Worm (Caenorhabditis elegans) whole organism, young adult: ENCODE data around the gene T22B7.3.
A peak's percentile ranks its signal among the peaks of the same experiment; 100 is the strongest.

Source experiments
- B0261.1 ChIP-seq: sonication (generic microtip); optimal IDR thresholded peaks from 2 replicates; lab custom pipeline; 2016; ENCODE audit warnings: mild to moderate bottlenecking, missing genetic modification characterization, moderate library complexity, missing compliant biosample characterization
- C17E4.6 ChIP-seq: fragments of 200-800 bp; sonication (Bioruptor generic); IDR thresholded peaks from 2 replicates; pipeline ENCODE4 v1.3.6; 2022; ENCODE audit warnings: missing genetic modification reagents, missing genetic modification characterization, missing compliant biosample characterization
- F22D6.2 ChIP-seq: sonication (generic microtip); optimal IDR thresholded peaks from 2 replicates; lab custom pipeline; 2016; ENCODE audit warnings: mild to moderate bottlenecking, missing genetic modification characterization, missing compliant biosample characterization
- F57A8.1 ChIP-seq: fragments of 200-800 bp; sonication (Bioruptor generic); optimal IDR thresholded peaks from 2 replicates; lab custom pipeline; 2018; ENCODE audit warnings: mild to moderate bottlenecking, missing genetic modification characterization, moderate library complexity, missing compliant biosample characterization
- K11D2.4 ChIP-seq: fragments of 200-800 bp; sonication (Bioruptor generic); IDR thresholded peaks from 2 replicates; pipeline ENCODE4 v1.3.6; 2022; ENCODE audit warnings: missing genetic modification reagents, missing genetic modification characterization, missing compliant biosample characterization
- K12H6.12 ChIP-seq: fragments of 200-800 bp; sonication (Bioruptor generic); optimal IDR thresholded peaks from 2 replicates; lab custom pipeline; 2018; ENCODE audit warnings: mild to moderate bottlenecking, missing genetic modification characterization, missing compliant biosample characterization
- T26A5.8 ChIP-seq: sonication (generic microtip); optimal IDR thresholded peaks from 2 replicates; lab custom pipeline; 2016; ENCODE audit warnings: missing genetic modification characterization, missing compliant biosample characterization
- Y53F4B.3 ChIP-seq: fragments of 200-800 bp; sonication (Bioruptor generic); IDR thresholded peaks from 2 replicates; pipeline ENCODE4 v1.3.6; 2022; ENCODE audit warnings: missing genetic modification reagents, missing genetic modification characterization, missing compliant biosample characterization
- Y53G8AR.9 ChIP-seq: fragments of 200-800 bp; sonication (Bioruptor generic); conservative IDR thresholded peaks from 2 replicates; pipeline ENCODE4 v1.3.6; 2022; ENCODE audit warnings: missing genetic modification reagents, missing genetic modification characterization, missing compliant biosample characterization
- Y79H2A.3 ChIP-seq: fragments of 200-800 bp; sonication (Bioruptor generic); conservative IDR thresholded peaks from 2 replicates; pipeline ENCODE4 v1.3.6; 2022; ENCODE audit warnings: missing genetic modification reagents, missing genetic modification characterization, missing compliant biosample characterization
- ZK185.1 ChIP-seq: sonication (generic microtip); optimal IDR thresholded peaks from 2 replicates; lab custom pipeline; 2016; ENCODE audit warnings: mild to moderate bottlenecking, missing genetic modification characterization, missing compliant biosample characterization; ENCODE audit not compliant: poor library complexity, severe bottlenecking
- ama-1 ChIP-seq, 3 experiments: fragments of 150-350 bp in 1 of 3; sonication (generic microtip) in 2 of 3; optimal IDR thresholded peaks; 2 replicates each; lab custom pipeline; 2014 to 2018; ENCODE audit warnings: missing biosample characterization in 2 of 3, missing genetic modification characterization in 2 of 3, missing genetic modification reagents in 2 of 3
- athp-1 ChIP-seq: sonication (generic microtip); optimal IDR thresholded peaks from 2 replicates; lab custom pipeline; 2017; ENCODE audit warnings: mild to moderate bottlenecking, missing genetic modification characterization, missing compliant biosample characterization
- attf-3 ChIP-seq: fragments of 200-800 bp; sonication (Bioruptor generic); conservative IDR thresholded peaks from 2 replicates; pipeline ENCODE4 v1.3.6; 2022; ENCODE audit warnings: missing genetic modification reagents, missing genetic modification characterization, missing compliant biosample characterization
- attf-6 ChIP-seq: fragments of 200-800 bp; sonication (Bioruptor generic); IDR thresholded peaks from 2 replicates; pipeline ENCODE4 v1.3.6; 2022; ENCODE audit warnings: missing genetic modification reagents, missing genetic modification characterization, missing compliant biosample characterization
- bed-2 ChIP-seq: fragments of 200-800 bp; sonication (Bioruptor generic); IDR thresholded peaks from 2 replicates; pipeline ENCODE4 v1.3.6; 2022; ENCODE audit warnings: missing genetic modification reagents, missing genetic modification characterization, missing compliant biosample characterization
- ccch-3 ChIP-seq: fragments of 200-800 bp; sonication (Bioruptor generic); optimal IDR thresholded peaks from 2 replicates; lab custom pipeline; 2018; ENCODE audit warnings: mild to moderate bottlenecking, missing genetic modification characterization, missing compliant biosample characterization
- cebp-1 ChIP-seq, 2 experiments: fragments of 200-800 bp in 1 of 2; sonication (Bioruptor generic) in 1 of 2; sonication (generic microtip) in 1 of 2; IDR thresholded peaks in 1 of 2; optimal IDR thresholded peaks in 1 of 2; 2 replicates each; pipeline versions ENCODE4 v1.3.6 to Lab custom; 2017 to 2022; ENCODE audit warnings: missing compliant biosample characterization in 2 of 2, missing genetic modification characterization in 2 of 2, mild to moderate bottlenecking in 1 of 2, missing genetic modification reagents in 1 of 2, moderate library complexity in 1 of 2
- ceh-100 ChIP-seq: fragments of 200-800 bp; sonication (Bioruptor generic); IDR thresholded peaks from 2 replicates; pipeline ENCODE4 v1.3.6; 2022; ENCODE audit warnings: missing genetic modification reagents, missing genetic modification characterization, missing compliant biosample characterization
- ceh-27 ChIP-seq: fragments of 200-800 bp; sonication (Bioruptor generic); optimal IDR thresholded peaks from 2 replicates; lab custom pipeline; 2018; ENCODE audit warnings: mild to moderate bottlenecking, missing genetic modification characterization, moderate library complexity, missing compliant biosample characterization
- ceh-40 ChIP-seq: fragments of 200-800 bp; sonication (Bioruptor generic); IDR thresholded peaks from 2 replicates; pipeline ENCODE4 v1.3.6; 2022; ENCODE audit warnings: missing genetic modification characterization, missing compliant biosample characterization
- chd-7 ChIP-seq: sonication (generic microtip); optimal IDR thresholded peaks from 2 replicates; lab custom pipeline; 2016; ENCODE audit warnings: mild to moderate bottlenecking, missing genetic modification characterization, moderate library complexity, missing compliant biosample characterization
- efl-1 ChIP-seq: fragments of 150-350 bp; optimal IDR thresholded peaks from 2 replicates; lab custom pipeline; 2014; ENCODE audit warnings: missing biosample characterization, missing genetic modification reagents, missing genetic modification characterization
- hlh-12 ChIP-seq: sonication (generic microtip); optimal IDR thresholded peaks from 2 replicates; lab custom pipeline; 2016; ENCODE audit warnings: missing genetic modification characterization, missing compliant biosample characterization
- hmg-20 ChIP-seq: fragments of 200-800 bp; sonication (Bioruptor generic); IDR thresholded peaks from 2 replicates; pipeline ENCODE4 v1.3.6; 2022; ENCODE audit warnings: missing genetic modification reagents, missing genetic modification characterization, missing compliant biosample characterization
- hsf-1 ChIP-seq: fragments of 200-800 bp; sonication (Bioruptor generic); IDR thresholded peaks from 2 replicates; pipeline ENCODE4 v1.3.6; 2022; ENCODE audit warnings: missing genetic modification reagents, missing genetic modification characterization, missing compliant biosample characterization
- lin-40 ChIP-seq: sonication (generic microtip); optimal IDR thresholded peaks from 2 replicates; lab custom pipeline; 2016; ENCODE audit warnings: missing genetic modification characterization, mild to moderate bottlenecking, missing compliant biosample characterization, missing genotype, missing genetic modification reagents
- madf-6 ChIP-seq: fragments of 200-800 bp; sonication (Bioruptor generic); IDR thresholded peaks from 2 replicates; pipeline ENCODE4 v1.3.6; 2022; ENCODE audit warnings: missing genetic modification reagents, missing genetic modification characterization, missing compliant biosample characterization
- mcd-1 ChIP-seq: fragments of 200-800 bp; sonication (Bioruptor generic); IDR thresholded peaks from 2 replicates; pipeline ENCODE4 v1.3.6; 2022; ENCODE audit warnings: missing genetic modification reagents, missing genetic modification characterization, missing compliant biosample characterization
- mxl-1 ChIP-seq: sonication (generic microtip); optimal IDR thresholded peaks from 2 replicates; lab custom pipeline; 2016; ENCODE audit warnings: missing genetic modification characterization, missing compliant biosample characterization
- nfya-1 ChIP-seq: sonication (generic microtip); optimal IDR thresholded peaks from 2 replicates; lab custom pipeline; 2017; ENCODE audit warnings: antibody characterized with exemption, missing compliant biosample characterization, missing genetic modification characterization, borderline replicate concordance; ENCODE audit not compliant: insufficient read depth
- nhr-120 ChIP-seq: fragments of 200-800 bp; sonication (Bioruptor generic); IDR thresholded peaks from 2 replicates; pipeline ENCODE4 v1.3.6; 2022; ENCODE audit warnings: missing genetic modification characterization, missing compliant biosample characterization
- nhr-27 ChIP-seq: fragments of 200-800 bp; sonication (Bioruptor generic); optimal IDR thresholded peaks from 2 replicates; lab custom pipeline; 2018; ENCODE audit warnings: mild to moderate bottlenecking, missing genetic modification characterization, moderate library complexity, missing compliant biosample characterization
- nhr-90 ChIP-seq: sonication (generic microtip); optimal IDR thresholded peaks from 2 replicates; lab custom pipeline; 2016; ENCODE audit warnings: missing genotype, mild to moderate bottlenecking, missing genetic modification characterization, missing compliant biosample characterization
- rec-8 ChIP-seq, 2 experiments: sonication (generic microtip); optimal IDR thresholded peaks; 2 replicates each; lab custom pipeline; 2016; ENCODE audit warnings: mild to moderate bottlenecking in 2 of 2, missing genetic modification characterization in 2 of 2, missing genetic modification reagents in 2 of 2, missing genotype in 2 of 2, missing biosample characterization in 1 of 2, missing compliant biosample characterization in 1 of 2, moderate library complexity in 1 of 2
- repo-1 ChIP-seq: sonication (generic microtip); optimal IDR thresholded peaks from 2 replicates; lab custom pipeline; 2017; ENCODE audit warnings: mild to moderate bottlenecking, missing genetic modification characterization, missing compliant biosample characterization
- tlf-1 ChIP-seq: fragments of 200-800 bp; sonication (Bioruptor generic); optimal IDR thresholded peaks from 2 replicates; lab custom pipeline; 2018; ENCODE audit warnings: mild to moderate bottlenecking, missing genetic modification characterization, missing compliant biosample characterization
- unc-130 ChIP-seq: sonication (generic microtip); optimal IDR thresholded peaks from 2 replicates; lab custom pipeline; 2016; ENCODE audit warnings: missing genetic modification reagents, missing genetic modification characterization, missing compliant biosample characterization
- unc-62 ChIP-seq: fragments of 150-350 bp; optimal IDR thresholded peaks from 2 replicates; lab custom pipeline; 2014; ENCODE audit warnings: missing biosample characterization, missing genetic modification reagents, missing genetic modification characterization
- zim-3 ChIP-seq: sonication (generic microtip); optimal IDR thresholded peaks from 2 replicates; lab custom pipeline; 2017; ENCODE audit warnings: mild to moderate bottlenecking, missing genetic modification characterization, moderate library complexity, missing compliant biosample characterization
- ztf-18 ChIP-seq: sonication (generic microtip); optimal IDR thresholded peaks from 2 replicates; lab custom pipeline; 2016; ENCODE audit warnings: missing genotype, mild to moderate bottlenecking, missing genetic modification characterization, missing compliant biosample characterization
- ztf-26 ChIP-seq: sonication (generic microtip); optimal IDR thresholded peaks from 2 replicates; lab custom pipeline; 2017; ENCODE audit warnings: missing genetic modification characterization, missing compliant biosample characterization
- ztf-28 ChIP-seq: fragments of 200-800 bp; sonication (Bioruptor generic); IDR thresholded peaks from 2 replicates; pipeline ENCODE4 v1.3.6; 2022; ENCODE audit warnings: missing genetic modification reagents, missing genetic modification characterization, missing compliant biosample characterization
- ztf-3 ChIP-seq: fragments of 200-800 bp; sonication (Bioruptor generic); optimal IDR thresholded peaks from 2 replicates; lab custom pipeline; 2018; ENCODE audit warnings: mild to moderate bottlenecking, missing genetic modification characterization, missing compliant biosample characterization

Gene T22B7.3

ce11 chrX:5696197-5696596, 49.0 kb downstream of the T22B7.3 start (continued):
- peak; percentile 34 for TF ChIP-seq lin-40 (tag; lab: Kevin White, UChicago)
- no peak for TF ChIP-seq tlf-1 (GFP tag; lab: Kevin White, UChicago)
- TF ChIP-seq nhr-90 (tag; lab: Kevin White, UChicago) = peak; percentile 21
- TF ChIP-seq cebp-1 (GFP tag; IDR thresholded peaks at IDR 0.05; lab: Robert Waterston, UW) = 0 out of 2 replicates have a peak, but pooled peaks have one; percentile 21
- no peak for TF ChIP-seq cebp-1 (tag; optimal IDR thresholded peaks at IDR 0.05; lab: Kevin White, UChicago)
- TF ChIP-seq ztf-18 = no peak
- no peak for TF ChIP-seq ceh-27 (GFP tag; lab: Kevin White, UChicago)
- TF ChIP-seq chd-7 (tag; lab: Kevin White, UChicago) = peak; percentile 18
- TF ChIP-seq zim-3 (tag; lab: Kevin White, UChicago) = no peak
- TF ChIP-seq C17E4.6 (GFP tag; lab: Robert Waterston, UW) = no peak
- no peak for TF ChIP-seq K12H6.12 (tag; lab: Kevin White, UChicago)
- TF ChIP-seq hlh-12 (tag; lab: Kevin White, UChicago) = no peak
- no peak for TF ChIP-seq bed-2 (GFP tag; lab: Robert Waterston, UW)
- no peak for TF ChIP-seq ccch-3
- TF ChIP-seq attf-6 (GFP tag; lab: Robert Waterston, UW) = no peak
- no peak for TF ChIP-seq Y79H2A.3 (GFP tag; lab: Robert Waterston, UW)
- TF ChIP-seq rec-8 (tag; optimal IDR thresholded peaks at IDR 0.05; lab: Kevin White, UChicago) = no peak
- no peak for TF ChIP-seq ceh-40 (GFP tag; lab: Robert Waterston, UW)
- TF ChIP-seq hsf-1 (GFP tag; lab: Robert Waterston, UW) = no peak
- TF ChIP-seq hmg-20 (GFP tag; lab: Robert Waterston, UW) = no peak
- TF ChIP-seq attf-3 (GFP tag; lab: Robert Waterston, UW) = no peak
- TF ChIP-seq, all 124 proteins: peak for 26

- TF ChIP-seq mcd-1 (GFP tag; lab: Robert Waterston, UW) (no peak), ceh-100 (GFP tag; lab: Robert Waterston, UW) (no peak), ztf-28 (GFP tag; lab: Robert Waterston, UW) (no peak), B0261.1 (no peak), nfya-1 (tag; lab: Kevin White, UChicago) (no peak), nhr-120 (GFP tag; lab: Robert Waterston, UW) (no peak), mxl-1 (no peak), ccch-3 (no peak), F57A8.1 (GFP tag; lab: Kevin White, UChicago) (no peak), F22D6.2 (tag; lab: Kevin White, UChicago) (no peak), athp-1 (tag; lab: Kevin White, UChicago) (no peak), ztf-26 (tag; lab: Kevin White, UChicago) (no peak), Y53F4B.3 (no peak), ztf-3 (GFP tag; lab: Kevin White, UChicago) (no peak)
- TF ChIP-seq, all 124 proteins: peak for 0
Measured at ce11 chrX:5697208-5697607, 50.0 kb downstream of the T22B7.3 start, which contains the start of gene W01C8.5. Gene W01C8.5 (minus strand): TSS chrX:5697308.

ce11 chrX:5698419-5698818, 51.2 kb downstream of the T22B7.3 start:
- no peak for TF ChIP-seq attf-6 (GFP tag; lab: Robert Waterston, UW)
- no peak for TF ChIP-seq efl-1 (GFP tag; lab: Kevin White, UChicago)
- TF ChIP-seq unc-62 (GFP tag; lab: Kevin White, UChicago) = no peak
- TF ChIP-seq ceh-100 (GFP tag; lab: Robert Waterston, UW) = no peak
- TF ChIP-seq repo-1 (tag; lab: Kevin White, UChicago) = no peak
- no peak for TF ChIP-seq madf-6 (GFP tag; lab: Robert Waterston, UW)
- TF ChIP-seq T26A5.8 = no peak
- TF ChIP-seq ama-1 (optimal IDR thresholded peaks at IDR 0.05; lab: Kevin White, UChicago) = no peak
- no peak for TF ChIP-seq ama-1 (GFP tag; optimal IDR thresholded peaks at IDR 0.05; lab: Kevin White, UChicago)
- no peak for TF ChIP-seq ccch-3
- no peak for TF ChIP-seq K11D2.4 (GFP tag; lab: Robert Waterston, UW)
- TF ChIP-seq ZK185.1 = no peak
- TF ChIP-seq nfya-1 (tag; lab: Kevin White, UChicago) = no peak
- TF ChIP-seq Y53G8AR.9 (GFP tag; lab: Robert Waterston, UW) = no peak
- no peak for TF ChIP-seq rec-8 (tag; optimal IDR thresholded peaks at IDR 0.05; lab: Kevin White, UChicago)
- TF ChIP-seq ceh-27 (GFP tag; lab: Kevin White, UChicago) = no peak
- TF ChIP-seq nhr-27 (tag; lab: Kevin White, UChicago) = no peak
- TF ChIP-seq chd-7 (tag; lab: Kevin White, UChicago) = no peak
- no peak for TF ChIP-seq unc-130 (GFP tag; lab: Kevin White, UChicago)
